Fruit fly (Drosophila melanogaster): ENCODE results near the gene BoYb.

The BoYb gene

DNA sequence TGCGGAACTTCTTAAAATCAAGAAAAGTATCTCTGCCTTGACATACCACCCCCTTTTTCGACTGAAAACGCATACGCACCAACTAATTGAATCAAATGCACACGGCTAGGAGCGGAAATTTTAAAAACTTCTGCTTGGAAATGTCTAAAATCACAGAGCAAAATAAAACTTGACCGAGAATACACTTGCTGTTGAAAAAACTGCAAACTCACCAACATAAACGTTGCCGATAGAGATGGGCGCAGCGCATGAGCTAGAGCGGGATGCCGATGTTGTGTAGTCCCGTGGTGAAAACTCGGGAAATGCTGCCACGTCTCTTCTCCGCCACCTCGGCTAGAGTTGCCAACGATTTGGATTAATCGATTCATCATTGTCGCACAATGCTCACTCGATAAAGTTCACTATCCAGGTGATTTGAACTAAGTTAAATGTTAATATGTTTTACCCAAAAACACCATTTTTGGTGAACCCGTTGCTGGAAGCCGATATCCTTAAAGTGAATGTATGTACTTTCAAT, 29.8 kb upstream of the BoYb start, which contains the start of the genes CG11109 and Arf1 (continued):
- no peak for TF ChIP-seq Dip2 (GFP tag; IDR thresholded peaks at IDR 0.05)
- peak; percentile 42 for TF ChIP-seq CG12299 (tag; optimal IDR thresholded peaks at IDR 0.05)
- peak; percentile 55 for TF ChIP-seq CG13287 (GFP tag; IDR thresholded peaks at IDR 0.05; ENCODE audit: partially characterized antibody)
- TF ChIP-seq cg (GFP tag; optimal IDR thresholded peaks at IDR 0.05) = peak; percentile 64
- peak; percentile 87 for TF ChIP-seq Dref (GFP tag; IDR thresholded peaks at IDR 0.05)
- TF ChIP-seq CG17385 (GFP tag; optimal IDR thresholded peaks at IDR 0.05) = no peak
- peak; percentile 36 for TF ChIP-seq CrebB (tag; optimal IDR thresholded peaks at IDR 0.05)
- TF ChIP-seq HmgD (GFP tag; optimal IDR thresholded peaks at IDR 0.05) = peak; percentile 2
- peak; percentile 76 for TF ChIP-seq BEAF-32 (GFP tag; optimal IDR thresholded peaks at IDR 0.05)
- TF ChIP-seq CG12104 (GFP tag; optimal IDR thresholded peaks at IDR 0.05) = no peak
- TF ChIP-seq CG6791 (GFP tag; IDR thresholded peaks at IDR 0.05; ENCODE audit: partially characterized antibody) = peak; percentile 89
- peak; percentile 19 for TF ChIP-seq pfk (GFP tag; optimal IDR thresholded peaks at IDR 0.05)
- TF ChIP-seq CG15479 (GFP tag; optimal IDR thresholded peaks at IDR 0.05) = peak; percentile 15
- TF ChIP-seq CG10543 (GFP tag; optimal IDR thresholded peaks at IDR 0.05) = no peak
- peak; percentile 20; the same call in 1 of the 2 replicates for TF ChIP-seq Adf1 (GFP tag; IDR thresholded peaks at IDR 0.05)
- TF ChIP-seq CG10366 (GFP tag; IDR thresholded peaks at IDR 0.05) = no peak
- TF ChIP-seq H2.0 (GFP tag; IDR thresholded peaks at IDR 0.05) = 0 out of 2 replicates have a peak, but pooled peaks have one; percentile 18
- TF ChIP-seq CG4617 (GFP tag; optimal IDR thresholded peaks at IDR 0.05; ENCODE audit: borderline replicate concordance) = peak; percentile 58
- TF ChIP-seq trem (tag; optimal IDR thresholded peaks at IDR 0.05) = peak; percentile 39
- TF ChIP-seq bbx (GFP tag; IDR thresholded peaks at IDR 0.05; ENCODE audit: partially characterized antibody) = peak; percentile 82
- peak; percentile 27 for TF ChIP-seq Mad (GFP tag; optimal IDR thresholded peaks at IDR 0.05)
- TF ChIP-seq CG6689 (GFP tag; IDR thresholded peaks at IDR 0.05) = no peak
- peak; percentile 85 for TF ChIP-seq amos (GFP tag; IDR thresholded peaks at IDR 0.05; ENCODE audit: partially characterized antibody)
- no peak for TF ChIP-seq luna (GFP tag; optimal IDR thresholded peaks at IDR 0.05)
- peak; percentile 7 for TF ChIP-seq sqz (GFP tag; optimal IDR thresholded peaks at IDR 0.05)
- TF ChIP-seq Rfx (GFP tag; IDR thresholded peaks at IDR 0.05) = peak; percentile 56
- TF ChIP-seq Aef1 (GFP tag; IDR thresholded peaks at IDR 0.05) = no peak
- peak; percentile 18 for TF ChIP-seq sug (tag; optimal IDR thresholded peaks at IDR 0.05)
- 0 out of 2 replicates have a peak, but pooled peaks have one; percentile 7 for TF ChIP-seq CG31441 (GFP tag; IDR thresholded peaks at IDR 0.05)
- TF ChIP-seq CG9215 (GFP tag; IDR thresholded peaks at IDR 0.05) = no peak
- peak; percentile 67; the same call in 2 of the 3 replicates for TF ChIP-seq mld (GFP tag; IDR thresholded peaks at IDR 0.05; ENCODE audit: partially characterized antibody)
- peak; percentile 7 for TF ChIP-seq tap (tag; optimal IDR thresholded peaks at IDR 0.05)
- no peak for TF ChIP-seq Meics (GFP tag; optimal IDR thresholded peaks at IDR 0.05)
- peak; percentile 29 for TF ChIP-seq CG17829 (tag; optimal IDR thresholded peaks at IDR 0.05)
- TF ChIP-seq CG15696 (tag; optimal IDR thresholded peaks at IDR 0.05) = no peak
- peak; percentile 13 for TF ChIP-seq CG2712 (tag; optimal IDR thresholded peaks at IDR 0.05)
- TF ChIP-seq CG7357 (GFP tag; IDR thresholded peaks at IDR 0.05) = no peak
- TF ChIP-seq CG12659 (GFP tag; optimal IDR thresholded peaks at IDR 0.05) = peak; percentile 63
- no peak for TF ChIP-seq CG11398 (GFP tag; optimal IDR thresholded peaks at IDR 0.05)
- peak; percentile 74 for TF ChIP-seq stwl (tag; optimal IDR thresholded peaks at IDR 0.05)
- TF ChIP-seq CG9876 (GFP tag; optimal IDR thresholded peaks at IDR 0.05) = no peak
- peak; percentile 70 for TF ChIP-seq MESR4 (GFP tag; optimal IDR thresholded peaks at IDR 0.05)
- TF ChIP-seq CG1647 (GFP tag; optimal IDR thresholded peaks at IDR 0.05) = no peak
- peak; percentile 19 for TF ChIP-seq nmo (GFP tag; optimal IDR thresholded peaks at IDR 0.05)
- TF ChIP-seq Bgb (GFP tag; IDR thresholded peaks at IDR 0.05; ENCODE audit: partially characterized antibody) = peak; percentile 85
- no peak for TF ChIP-seq CG13894 (tag; optimal IDR thresholded peaks at IDR 0.05)
- peak; percentile 2 for TF ChIP-seq CG9797 (GFP tag; optimal IDR thresholded peaks at IDR 0.05)
- 0 out of 3 replicates have a peak, but pooled peaks have one; percentile 22 for TF ChIP-seq CG34422 (GFP tag; IDR thresholded peaks at IDR 0.05)
- TF ChIP-seq yki (optimal IDR thresholded peaks at IDR 0.05) = no peak
- TF ChIP-seq CG1832 (GFP tag; optimal IDR thresholded peaks at IDR 0.05) = peak; percentile 67

Measured in whole organism, embryonic.